Worm (Caenorhabditis elegans): ENCODE results near the gene dim-1.

The dim-1 gene

DNA sequence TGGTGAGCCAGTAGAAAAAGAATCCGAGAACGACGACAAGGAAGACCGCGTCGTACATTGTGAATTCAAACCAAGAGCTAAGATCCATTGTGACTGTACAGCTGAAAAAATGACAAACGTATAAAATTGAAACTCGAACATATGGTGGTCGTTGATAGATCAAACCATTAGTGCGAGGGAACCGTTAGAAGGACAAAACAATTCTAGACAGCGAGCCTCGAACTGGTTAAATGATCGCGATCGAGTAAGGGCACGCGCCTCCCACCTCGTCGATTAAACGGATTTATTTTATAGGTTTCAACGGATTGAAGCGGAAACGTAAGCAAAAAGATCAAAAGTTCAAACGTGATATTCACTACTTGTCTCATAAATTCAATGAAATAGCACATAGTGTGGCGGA, 30.5 kb upstream of the dim-1 start, which contains the start of gene vem-1:
Gene vem-1 (minus strand): TSS at position 101 of the 400 bp plus-strand sequence.
- TF ChIP-seq B0336.3 (GFP tag; IDR thresholded peaks at IDR 0.05) (no peak), attf-3 (GFP tag; conservative IDR thresholded peaks at IDR 0.05) (no peak), snpc-3.4 (tag; optimal IDR thresholded peaks at IDR 0.05) (no peak), attf-5 (GFP tag; optimal IDR thresholded peaks at IDR 0.05) (no peak), dox-1 (GFP tag; IDR thresholded peaks at IDR 0.05) (no peak)

- peak; percentile 54 for TF ChIP-seq repo-1 (tag; optimal IDR thresholded peaks at IDR 0.05)
- TF ChIP-seq B0336.3 (GFP tag; IDR thresholded peaks at IDR 0.05) = peak; percentile 64; the same call in 1 of the 2 replicates
- TF ChIP-seq hlh-12 (tag; optimal IDR thresholded peaks at IDR 0.05) = no peak
- TF ChIP-seq mxl-1 (tag; optimal IDR thresholded peaks at IDR 0.05) = no peak
- no peak for TF ChIP-seq ZK185.1 (tag; optimal IDR thresholded peaks at IDR 0.05; ENCODE audit: poor library complexity, severe bottlenecking)
- TF ChIP-seq nhr-120 (GFP tag; IDR thresholded peaks at IDR 0.05) = no peak
- TF ChIP-seq ekl-4 (GFP tag; IDR thresholded peaks at IDR 0.05) = peak; percentile 39; the same call in 1 of the 2 replicates
- TF ChIP-seq let-526 (GFP tag; IDR thresholded peaks at IDR 0.05) = 0 out of 2 replicates have a peak, but pooled peaks have one; percentile 18
- no peak for TF ChIP-seq nfya-2 (GFP tag; IDR thresholded peaks at IDR 0.05)
- peak; percentile 13 for TF ChIP-seq atf-7 (tag; optimal IDR thresholded peaks at IDR 0.05)
- TF ChIP-seq rec-8 (tag; optimal IDR thresholded peaks at IDR 0.05) = no peak
- TF ChIP-seq ceh-40 (GFP tag; IDR thresholded peaks at IDR 0.05) = 0 out of 2 replicates have a peak, but pooled peaks have one; percentile 9
- TF ChIP-seq chd-7 (tag; optimal IDR thresholded peaks at IDR 0.05) = peak; percentile 9
- 0 out of 2 replicates have a peak, but pooled peaks have one; percentile 10 for TF ChIP-seq hmg-20 (GFP tag; IDR thresholded peaks at IDR 0.05)
- no peak for TF ChIP-seq Y56A3A.18 (GFP tag; IDR thresholded peaks at IDR 0.05)
- TF ChIP-seq F37B4.10 (GFP tag; IDR thresholded peaks at IDR 0.05) = no peak
- TF ChIP-seq D2030.7 (GFP tag; IDR thresholded peaks at IDR 0.05) = no peak
- TF ChIP-seq pbrm-1 (GFP tag; IDR thresholded peaks at IDR 0.05) = no peak; the same call in 1 of the 2 replicates
- no peak for TF ChIP-seq unc-130 (GFP tag; optimal IDR thresholded peaks at IDR 0.05)
- TF ChIP-seq T07F8.4 (tag; optimal IDR thresholded peaks at IDR 0.05) = no peak
- TF ChIP-seq K11D2.4 (GFP tag; IDR thresholded peaks at IDR 0.05) = peak; percentile 29; the same call in 1 of the 2 replicates
- no peak for TF ChIP-seq ztf-6 (GFP tag; IDR thresholded peaks at IDR 0.05)
- peak; percentile 66; the same call in 1 of the 2 replicates for TF ChIP-seq Y53G8AR.9 (GFP tag; conservative IDR thresholded peaks at IDR 0.05)
- 0 out of 2 replicates have a peak, but pooled peaks have one; percentile 17 for TF ChIP-seq nfyb-1 (GFP tag; IDR thresholded peaks at IDR 0.05)
- TF ChIP-seq unc-62 (GFP tag; optimal IDR thresholded peaks at IDR 0.05) = no peak
- no peak for TF ChIP-seq F39B2.1 (GFP tag; IDR thresholded peaks at IDR 0.05)
- no peak for TF ChIP-seq akir-1 (GFP tag; optimal IDR thresholded peaks at IDR 0.05)
- no peak for TF ChIP-seq ceh-91 (GFP tag; IDR thresholded peaks at IDR 0.05)
- TF ChIP-seq mcd-1 (GFP tag; IDR thresholded peaks at IDR 0.05) = 0 out of 2 replicates have a peak, but pooled peaks have one; percentile 10
Measured at ce11 chrX:8086725-8087641, 29.0 kb upstream of the dim-1 start.

- no peak for TF ChIP-seq repo-1 (tag; optimal IDR thresholded peaks at IDR 0.05)
Measured at ce11 chrX:8086450-8086724, 28.4 kb upstream of the dim-1 start, which contains the start of gene dao-3. TSS of gene dao-3 (minus strand) at chrX:8086550.

ce11 chrX:8084669-8085068, 26.6 kb upstream of the dim-1 start:
- TF ChIP-seq lin-54 (GFP tag; optimal IDR thresholded peaks at IDR 0.05) (no peak), F33H1.4 (GFP tag; IDR thresholded peaks at IDR 0.05) (no peak), dox-1 (GFP tag; IDR thresholded peaks at IDR 0.05) (no peak), hmg-1.2 (GFP tag; IDR thresholded peaks at IDR 0.05) (no peak), unc-130 (GFP tag; optimal IDR thresholded peaks at IDR 0.05) (no peak), K11D2.4 (GFP tag; IDR thresholded peaks at IDR 0.05) (no peak), lin-35 (GFP tag; optimal IDR thresholded peaks at IDR 0.05) (no peak), attf-5 (GFP tag; optimal IDR thresholded peaks at IDR 0.05) (no peak), ztf-26 (tag; optimal IDR thresholded peaks at IDR 0.05) (no peak), ztf-28 (GFP tag; IDR thresholded peaks at IDR 0.05) (no peak), die-1 (tag; optimal IDR thresholded peaks at IDR 0.05) (no peak), snpc-1.3 (tag; optimal IDR thresholded peaks at IDR 0.05; ENCODE audit: insufficient read depth) (no peak), tbx-9 (tag; optimal IDR thresholded peaks at IDR 0.05; ENCODE audit: borderline replicate concordance) (no peak), rcor-1 (GFP tag; IDR thresholded peaks at IDR 0.05) (no peak)
